Fruit fly (Drosophila melanogaster): ENCODE results near the gene Ect3.

Ect3 gene

DNA sequence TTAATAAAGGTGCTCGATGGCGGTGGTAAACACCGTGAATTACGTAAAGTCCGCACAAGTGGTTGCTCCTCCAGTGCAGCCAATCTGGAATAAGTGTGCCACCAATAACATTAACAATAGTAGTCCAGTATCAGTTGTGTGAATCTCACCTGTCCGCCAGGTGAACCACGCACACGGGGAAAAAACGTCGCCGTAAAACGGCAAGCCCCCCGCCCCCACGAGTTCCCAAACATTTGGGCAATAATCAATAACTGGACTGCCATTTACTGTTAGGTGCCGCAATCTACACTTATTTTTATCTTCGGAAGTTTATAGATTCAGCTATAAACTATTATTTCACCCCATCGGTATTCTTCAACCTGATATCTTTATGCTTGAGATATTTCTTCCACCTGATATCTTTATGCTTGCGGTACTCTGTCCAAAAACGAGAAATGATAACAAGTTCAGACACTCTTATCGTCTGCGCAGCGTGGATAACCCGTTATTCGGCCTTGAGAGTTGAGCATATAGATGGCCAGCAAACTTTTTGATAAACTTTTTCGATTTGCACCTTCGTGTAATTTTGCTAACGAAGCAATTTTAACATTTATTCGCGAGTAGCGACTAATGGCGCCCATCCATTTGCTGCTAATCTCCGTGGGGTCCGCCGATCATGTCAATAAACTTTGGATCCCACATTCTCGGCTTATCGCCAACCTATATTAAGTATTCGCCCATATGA lies 30.9 kb upstream of the Ect3 start (continued):
- TF ChIP-seq jing (GFP tag; optimal IDR thresholded peaks at IDR 0.05) (no peak), BtbVII (GFP tag; optimal IDR thresholded peaks at IDR 0.05) (peak; percentile 54), CG2120 (GFP tag; optimal IDR thresholded peaks at IDR 0.05) (no peak), MTF-1 (GFP tag; optimal IDR thresholded peaks at IDR 0.05; ENCODE audit: borderline replicate concordance) (no peak), CG4404 (GFP tag; IDR thresholded peaks at IDR 0.05) (no peak), B-H2 (GFP tag; optimal IDR thresholded peaks at IDR 0.05) (peak; percentile 67), CG10543 (GFP tag; optimal IDR thresholded peaks at IDR 0.05) (peak; percentile 70), stc (GFP tag; IDR thresholded peaks at IDR 0.05) (no peak), Asciz (GFP tag; optimal IDR thresholded peaks at IDR 0.05) (no peak), sug (tag; optimal IDR thresholded peaks at IDR 0.05) (peak; percentile 97), tap (tag; optimal IDR thresholded peaks at IDR 0.05) (no peak), fu2 (GFP tag; optimal IDR thresholded peaks at IDR 0.05) (no peak), Atf6 (GFP tag; IDR thresholded peaks at IDR 0.05) (peak; percentile 43; the same call in 1 of the 2 replicates), lab (GFP tag; optimal IDR thresholded peaks at IDR 0.05) (peak; percentile 60), Hey (tag; optimal IDR thresholded peaks at IDR 0.05) (peak; percentile 60), Hmr (GFP tag; optimal IDR thresholded peaks at IDR 0.05) (peak; percentile 0), Fer1 (GFP tag; optimal IDR thresholded peaks at IDR 0.05) (no peak), Taf1 (GFP tag; IDR thresholded peaks at IDR 0.05) (no peak), hkb (optimal IDR thresholded peaks at IDR 0.05) (no peak), hkb (GFP tag; IDR thresholded peaks at IDR 0.05) (no peak), Fer3 (tag; optimal IDR thresholded peaks at IDR 0.05) (peak; percentile 23), cwo (GFP tag; optimal IDR thresholded peaks at IDR 0.05) (peak; percentile 69), Med (GFP tag) (peak; percentile 71), CG7556 (GFP tag; optimal IDR thresholded peaks at IDR 0.05) (no peak), ewg (GFP tag; optimal IDR thresholded peaks at IDR 0.05) (no peak), zf30C (GFP tag; optimal IDR thresholded peaks at IDR 0.05) (no peak), CG8290 (GFP tag; optimal IDR thresholded peaks at IDR 0.05) (no peak), CG8290 (tag; optimal IDR thresholded peaks at IDR 0.05) (peak in 1 of 2 experiments; percentile 31), nom (GFP tag; optimal IDR thresholded peaks at IDR 0.05) (peak; percentile 6), CG12769 (tag; optimal IDR thresholded peaks at IDR 0.05) (peak; percentile 28), kah (GFP tag; optimal IDR thresholded peaks at IDR 0.05) (no peak), sd (tag; optimal IDR thresholded peaks at IDR 0.05) (peak; percentile 93), CG15269 (tag; optimal IDR thresholded peaks at IDR 0.05) (peak; percentile 9), CG17328 (GFP tag; IDR thresholded peaks at IDR 0.05) (no peak), otp (GFP tag; IDR thresholded peaks at IDR 0.05) (no peak)

DNA sequence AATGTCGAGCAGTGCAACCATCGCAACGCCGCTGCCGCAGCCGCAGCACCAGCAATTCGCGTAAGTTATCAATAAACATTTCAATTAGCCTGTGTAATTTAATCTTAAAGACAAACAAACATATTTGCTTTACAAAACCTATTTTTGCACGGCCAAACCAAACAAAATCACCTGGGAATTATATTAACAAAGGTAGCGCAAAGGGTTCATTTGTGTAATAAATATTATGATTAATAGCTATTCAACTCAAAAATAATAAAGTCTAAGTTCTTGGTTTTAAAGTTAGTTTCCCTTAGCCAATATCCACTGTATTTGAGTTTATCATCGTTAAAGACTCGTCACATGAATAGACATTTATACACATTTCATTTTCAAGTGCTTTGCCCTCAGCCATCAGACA lies 29.9 kb upstream of the Ect3 start:
- TF ChIP-seq CG1602 (GFP tag; optimal IDR thresholded peaks at IDR 0.05) (no peak), Hr51 (GFP tag; optimal IDR thresholded peaks at IDR 0.05) (peak in 1 of 2 experiments; percentile 18), CG42726 (GFP tag; IDR thresholded peaks at IDR 0.05; ENCODE audit: partially characterized antibody) (no peak), slbo (GFP tag; IDR thresholded peaks at IDR 0.05) (peak; percentile 43), CG11093 (GFP tag; IDR thresholded peaks at IDR 0.05) (no peak), chm (GFP tag; IDR thresholded peaks at IDR 0.05) (no peak), row (GFP tag; IDR thresholded peaks at IDR 0.05) (peak; percentile 45; the same call in 2 of the 3 replicates), klu (GFP tag; IDR thresholded peaks at IDR 0.05) (no peak), CG5245 (GFP tag; optimal IDR thresholded peaks at IDR 0.05) (no peak), shn (GFP tag; optimal IDR thresholded peaks at IDR 0.05) (no peak), PHDP (tag; optimal IDR thresholded peaks at IDR 0.05) (peak; percentile 19), CG3407 (GFP tag; optimal IDR thresholded peaks at IDR 0.05) (no peak), CG30403 (GFP tag; optimal IDR thresholded peaks at IDR 0.05) (peak; percentile 24), Spps (tag; optimal IDR thresholded peaks at IDR 0.05) (no peak), az2 (GFP tag; optimal IDR thresholded peaks at IDR 0.05) (no peak), ssp (GFP tag; IDR thresholded peaks at IDR 0.05) (no peak), CG2120 (GFP tag; optimal IDR thresholded peaks at IDR 0.05) (peak; percentile 49), Blimp-1 (GFP tag; optimal IDR thresholded peaks at IDR 0.05) (no peak)

Measured in whole organism, embryonic.